Comparison of ENCODE assay signal across 1 fruit fly cellular context in the genomic region with DNA sequence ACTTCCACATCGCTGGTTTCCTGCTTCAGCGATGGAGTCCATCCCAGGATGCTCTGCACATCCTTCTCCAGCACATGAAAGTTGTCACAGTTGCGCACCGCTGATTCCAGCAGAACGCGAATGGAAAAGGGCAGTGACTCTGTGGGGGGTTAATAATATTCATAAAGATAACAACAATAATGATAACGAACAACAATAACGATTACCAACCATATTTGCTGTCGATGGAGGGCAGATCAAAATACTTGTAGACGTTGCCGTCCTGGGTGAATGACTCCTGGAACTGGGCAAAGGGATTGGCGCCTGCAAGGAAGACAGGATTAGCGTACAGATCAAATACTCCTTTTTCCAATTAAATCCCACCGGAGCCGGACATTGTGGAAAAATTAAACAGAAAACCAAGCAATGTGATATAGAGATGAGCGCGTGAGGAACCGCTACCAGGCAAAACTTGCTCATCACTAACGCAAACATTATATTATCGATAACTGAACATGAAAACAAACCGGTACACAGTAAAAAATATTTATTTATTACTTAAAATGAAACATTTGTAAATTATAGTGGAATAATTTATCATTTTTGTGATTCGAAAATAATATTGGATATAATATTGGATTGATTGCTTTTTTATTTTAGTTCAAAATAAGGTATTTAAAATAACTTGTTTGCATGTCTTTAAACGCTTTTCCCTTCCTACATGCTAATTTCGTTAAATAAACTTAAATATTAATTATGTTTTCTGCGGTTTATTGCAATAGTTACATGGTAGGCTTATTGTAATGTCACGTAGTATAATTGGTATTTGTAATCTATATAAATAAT.
TF ChIP-seq lines count a peak whose summit lies in the region.

A gene (minus strand): TSS at position 439 of the 825 bp plus-strand sequence.

TF ChIP-seq in whole organism, embryonic, 481 proteins besides CTCF, POLR2A, EP300 and RAD21 (continued from another document and continues in another):
- TF ChIP-seq Eip74EF (GFP tag; optimal IDR thresholded peaks at IDR 0.05; lab: Kevin White, UChicago) (peak in 1 of 2 experiments; percentile 73), CG4328 (GFP tag; optimal IDR thresholded peaks at IDR 0.05; lab: Kevin White, UChicago) (peak; percentile 51), CG14965 (GFP tag; optimal IDR thresholded peaks at IDR 0.05; lab: Kevin White, UChicago; ENCODE audit: borderline replicate concordance) (no peak), Hmx (GFP tag; optimal IDR thresholded peaks at IDR 0.05; lab: Kevin White, UChicago) (peak; percentile 7), HHEX (GFP tag; optimal IDR thresholded peaks at IDR 0.05; lab: Kevin White, UChicago) (peak; percentile 60), Dbx (GFP tag; IDR thresholded peaks at IDR 0.05; lab: Robert Waterston, UW) (peak; percentile 76; the same call in 2 of the 3 replicates), CG8089 (GFP tag; optimal IDR thresholded peaks at IDR 0.05; lab: Kevin White, UChicago) (no peak), CG2712 (tag; optimal IDR thresholded peaks at IDR 0.05; lab: Kevin White, UChicago) (peak; percentile 85), Hr78 (GFP tag; optimal IDR thresholded peaks at IDR 0.05; lab: Kevin White, UChicago) (peak in 1 of 2 experiments; percentile 23), slbo (GFP tag; IDR thresholded peaks at IDR 0.05; lab: Robert Waterston, UW) (peak; percentile 86), D19B (GFP tag; optimal IDR thresholded peaks at IDR 0.05; lab: Kevin White, UChicago) (peak; percentile 23), B-H1 (GFP tag; IDR thresholded peaks at IDR 0.05; lab: Robert Waterston, UW) (peak; percentile 43; the same call in 1 of the 3 replicates), Hsf (GFP tag; optimal IDR thresholded peaks at IDR 0.05; lab: Kevin White, UChicago) (peak; percentile 49), Doc3 (GFP tag; IDR thresholded peaks at IDR 0.05; lab: Robert Waterston, UW; ENCODE audit: partially characterized antibody) (peak; percentile 77), Six4 (GFP tag; optimal IDR thresholded peaks at IDR 0.05; lab: Kevin White, UChicago) (peak; percentile 71), vvl (GFP tag; IDR thresholded peaks at IDR 0.05; lab: Robert Waterston, UW) (peak; percentile 90), crol (GFP tag; IDR thresholded peaks at IDR 0.05; lab: Robert Waterston, UW) (no peak), pita (GFP tag; optimal IDR thresholded peaks at IDR 0.05; lab: Kevin White, UChicago) (no peak), lmd (GFP tag; IDR thresholded peaks at IDR 0.05; lab: Robert Waterston, UW) (peak; percentile 72), sug (tag; optimal IDR thresholded peaks at IDR 0.05; lab: Kevin White, UChicago) (peak; percentile 100), CG10979 (tag; optimal IDR thresholded peaks at IDR 0.05; lab: Kevin White, UChicago) (peak; percentile 80), CG4424 (GFP tag; optimal IDR thresholded peaks at IDR 0.05; lab: Kevin White, UChicago) (peak; percentile 74), CG12744 (GFP tag; optimal IDR thresholded peaks at IDR 0.05; lab: Kevin White, UChicago) (no peak), HLHmδ (GFP tag; optimal IDR thresholded peaks at IDR 0.05; lab: Kevin White, UChicago) (no peak), ac (GFP tag; optimal IDR thresholded peaks at IDR 0.05; lab: Kevin White, UChicago) (no peak), dmrt99B (tag; optimal IDR thresholded peaks at IDR 0.05; lab: Kevin White, UChicago) (peak; percentile 83), dan (GFP tag; IDR thresholded peaks at IDR 0.05; lab: Robert Waterston, UW) (no peak), Oaz (GFP tag; IDR thresholded peaks at IDR 0.05; lab: Robert Waterston, UW) (peak; percentile 57), fd64A (GFP tag; optimal IDR thresholded peaks at IDR 0.05; lab: Kevin White, UChicago) (no peak), gsb (GFP tag; IDR thresholded peaks at IDR 0.05; lab: Robert Waterston, UW) (peak; percentile 51; the same call in 1 of the 2 replicates), bab2 (GFP tag; optimal IDR thresholded peaks at IDR 0.05; lab: Kevin White, UChicago) (peak; percentile 3), CG2875 (GFP tag; optimal IDR thresholded peaks at IDR 0.05; lab: Kevin White, UChicago) (peak; percentile 44), CG18619 (GFP tag; optimal IDR thresholded peaks at IDR 0.05; lab: Kevin White, UChicago) (peak; percentile 47), cad (GFP tag; optimal IDR thresholded peaks at IDR 0.05; lab: Kevin White, UChicago) (no peak), CG32767 (GFP tag; IDR thresholded peaks at IDR 0.05; lab: Robert Waterston, UW) (peak; percentile 43), Deaf1 (tag; optimal IDR thresholded peaks at IDR 0.05; lab: Kevin White, UChicago) (peak; percentile 57), dati (GFP tag; IDR thresholded peaks at IDR 0.05; lab: Robert Waterston, UW) (no peak), CG9215 (GFP tag; IDR thresholded peaks at IDR 0.05; lab: Robert Waterston, UW) (peak; percentile 42; the same call in 1 of the 2 replicates), CG5180 (GFP tag; optimal IDR thresholded peaks at IDR 0.05; lab: Kevin White, UChicago) (peak; percentile 33), hth (optimal IDR thresholded peaks at IDR 0.05; lab: Kevin White, UChicago) (no peak), CG8765 (GFP tag; IDR thresholded peaks at IDR 0.05; lab: Robert Waterston, UW) (no peak), sens (GFP tag; lab: Kevin White, UChicago) (peak; percentile 90), ERR (GFP tag; optimal IDR thresholded peaks at IDR 0.05; lab: Kevin White, UChicago) (no peak), E2f2 (GFP tag; IDR thresholded peaks at IDR 0.05; lab: Robert Waterston, UW) (peak; percentile 60), CG7928 (GFP tag; optimal IDR thresholded peaks at IDR 0.05; lab: Kevin White, UChicago) (peak; percentile 12), MESR4 (GFP tag; optimal IDR thresholded peaks at IDR 0.05; lab: Kevin White, UChicago) (peak; percentile 62), Bdp1 (GFP tag; optimal IDR thresholded peaks at IDR 0.05; lab: Kevin White, UChicago) (peak; percentile 3), CG17328 (GFP tag; IDR thresholded peaks at IDR 0.05; lab: Robert Waterston, UW) (peak; percentile 72; the same call in 1 of the 2 replicates), CG4730 (GFP tag; IDR thresholded peaks at IDR 0.05; lab: Robert Waterston, UW) (peak; percentile 70), CG30020 (tag; optimal IDR thresholded peaks at IDR 0.05; lab: Kevin White, UChicago) (peak; percentile 56), CG14014 (GFP tag; IDR thresholded peaks at IDR 0.05; lab: Robert Waterston, UW) (peak; percentile 81), CG34376 (GFP tag; optimal IDR thresholded peaks at IDR 0.05; lab: Kevin White, UChicago) (peak; percentile 7), kah (GFP tag; optimal IDR thresholded peaks at IDR 0.05; lab: Kevin White, UChicago) (peak; percentile 13), so (GFP tag; IDR thresholded peaks at IDR 0.05; lab: Robert Waterston, UW) (no peak), CG1602 (GFP tag; optimal IDR thresholded peaks at IDR 0.05; lab: Kevin White, UChicago) (peak; percentile 45), ewg (GFP tag; optimal IDR thresholded peaks at IDR 0.05; lab: Kevin White, UChicago) (peak; percentile 19), CG3281 (GFP tag; optimal IDR thresholded peaks at IDR 0.05; lab: Kevin White, UChicago) (peak; percentile 76), CG7786 (GFP tag; optimal IDR thresholded peaks at IDR 0.05; lab: Kevin White, UChicago) (peak; percentile 17), lola (GFP tag; optimal IDR thresholded peaks at IDR 0.05; lab: Kevin White, UChicago) (peak in 1 of 3 experiments; percentile 71), CG9817 (tag; optimal IDR thresholded peaks at IDR 0.05; lab: Kevin White, UChicago) (peak; percentile 59), seq (GFP tag; IDR thresholded peaks at IDR 0.05; lab: Robert Waterston, UW) (no peak), CG7839 (tag; optimal IDR thresholded peaks at IDR 0.05; lab: Kevin White, UChicago) (peak; percentile 86), chinmo (GFP tag; IDR thresholded peaks at IDR 0.05; lab: Robert Waterston, UW; ENCODE audit: partially characterized antibody) (peak; percentile 89; the same call in 3 of the 4 replicates), Vsx1 (GFP tag; optimal IDR thresholded peaks at IDR 0.05; lab: Kevin White, UChicago) (peak; percentile 57), da (GFP tag; optimal IDR thresholded peaks at IDR 0.05; lab: Kevin White, UChicago) (no peak), Atf6 (GFP tag; IDR thresholded peaks at IDR 0.05; lab: Robert Waterston, UW) (peak; percentile 83), fd102C (GFP tag; optimal IDR thresholded peaks at IDR 0.05; lab: Kevin White, UChicago) (no peak), Rfx (GFP tag; IDR thresholded peaks at IDR 0.05; lab: Robert Waterston, UW) (peak; percentile 86), Dek (tag; optimal IDR thresholded peaks at IDR 0.05; lab: Kevin White, UChicago) (peak; percentile 80), kay (GFP tag; optimal IDR thresholded peaks at IDR 0.05; lab: Kevin White, UChicago) (peak; percentile 64), jumu (GFP tag; optimal IDR thresholded peaks at IDR 0.05; lab: Kevin White, UChicago) (no peak), CG13123 (GFP tag; optimal IDR thresholded peaks at IDR 0.05; lab: Kevin White, UChicago) (peak; percentile 41), maf-S (GFP tag; optimal IDR thresholded peaks at IDR 0.05; lab: Kevin White, UChicago) (no peak), CG12659 (GFP tag; optimal IDR thresholded peaks at IDR 0.05; lab: Kevin White, UChicago) (peak; percentile 88), pho (GFP tag; optimal IDR thresholded peaks at IDR 0.05; lab: Kevin White, UChicago) (peak; percentile 52), CG12219 (GFP tag; optimal IDR thresholded peaks at IDR 0.05; lab: Kevin White, UChicago) (peak; percentile 45), nerfin-2 (GFP tag; IDR thresholded peaks at IDR 0.05; lab: Robert Waterston, UW; ENCODE audit: partially characterized antibody) (peak; percentile 49), caup (GFP tag; optimal IDR thresholded peaks at IDR 0.05; lab: Kevin White, UChicago; ENCODE audit: severe bottlenecking) (peak; percentile 62), CG18476 (GFP tag; optimal IDR thresholded peaks at IDR 0.05; lab: Kevin White, UChicago) (peak; percentile 18), CG5245 (GFP tag; optimal IDR thresholded peaks at IDR 0.05; lab: Kevin White, UChicago) (no peak), lov (optimal IDR thresholded peaks at IDR 0.05; lab: Kevin White, UChicago) (no peak), lov (GFP tag; IDR thresholded peaks at IDR 0.05; lab: Robert Waterston, UW) (0 out of 3 replicates have a peak, but pooled peaks have one; percentile 57), sna (GFP tag; IDR thresholded peaks at IDR 0.05; lab: Robert Waterston, UW; ENCODE audit: partially characterized antibody) (peak; percentile 78), Chrac-16 (GFP tag; optimal IDR thresholded peaks at IDR 0.05; lab: Kevin White, UChicago) (peak; percentile 57), esg (GFP tag; conservative IDR thresholded peaks at IDR 0.05; lab: Robert Waterston, UW) (peak; percentile 47; the same call in 1 of the 2 replicates), Optix (GFP tag; IDR thresholded peaks at IDR 0.05; lab: Robert Waterston, UW) (no peak), CG16779 (GFP tag; IDR thresholded peaks at IDR 0.05; lab: Robert Waterston, UW) (no peak), CG13624 (GFP tag; optimal IDR thresholded peaks at IDR 0.05; lab: Kevin White, UChicago) (peak; percentile 47), Awh (GFP tag; IDR thresholded peaks at IDR 0.05; lab: Robert Waterston, UW) (peak; percentile 71), CG10959 (GFP tag; IDR thresholded peaks at IDR 0.05; lab: Robert Waterston, UW) (no peak), CG2120 (GFP tag; optimal IDR thresholded peaks at IDR 0.05; lab: Kevin White, UChicago) (peak; percentile 78), CG9797 (GFP tag; optimal IDR thresholded peaks at IDR 0.05; lab: Kevin White, UChicago) (no peak), psq (GFP tag; optimal IDR thresholded peaks at IDR 0.05; lab: Kevin White, UChicago) (peak; percentile 0), HmgD (GFP tag; optimal IDR thresholded peaks at IDR 0.05; lab: Kevin White, UChicago) (no peak), CG10267 (tag; optimal IDR thresholded peaks at IDR 0.05; lab: Kevin White, UChicago) (peak; percentile 81), danr (GFP tag; IDR thresholded peaks at IDR 0.05; lab: Robert Waterston, UW) (no peak), gce (GFP tag; IDR thresholded peaks at IDR 0.05; lab: Robert Waterston, UW) (peak; percentile 65; the same call in 1 of the 3 replicates), Nf-YB (GFP tag; optimal IDR thresholded peaks at IDR 0.05; lab: Kevin White, UChicago) (peak; percentile 65), CG12942 (GFP tag; optimal IDR thresholded peaks at IDR 0.05; lab: Kevin White, UChicago) (peak; percentile 59), CG11560 (tag; IDR thresholded peaks at IDR 0.05; lab: Robert Waterston, UW) (no peak), CG13424 (tag; optimal IDR thresholded peaks at IDR 0.05; lab: Kevin White, UChicago) (peak; percentile 81), CG10431 (GFP tag; optimal IDR thresholded peaks at IDR 0.05; lab: Kevin White, UChicago) (peak; percentile 7), sim (GFP tag; IDR thresholded peaks at IDR 0.05; lab: Robert Waterston, UW) (peak; percentile 8; the same call in 1 of the 2 replicates), CG7987 (GFP tag; optimal IDR thresholded peaks at IDR 0.05; lab: Kevin White, UChicago) (no peak), bcd (GFP tag; optimal IDR thresholded peaks at IDR 0.05; lab: Kevin White, UChicago) (peak; percentile 55), cas (GFP tag; IDR thresholded peaks at IDR 0.05; lab: Robert Waterston, UW) (peak; percentile 28; the same call in 1 of the 2 replicates), CG2116 (GFP tag; optimal IDR thresholded peaks at IDR 0.05; lab: Kevin White, UChicago) (peak; percentile 73), CG7357 (GFP tag; IDR thresholded peaks at IDR 0.05; lab: Robert Waterston, UW) (no peak), D (optimal IDR thresholded peaks at IDR 0.05; lab: Kevin White, UChicago) (no peak), D (GFP tag; optimal IDR thresholded peaks at IDR 0.05; lab: Kevin White, UChicago) (peak; percentile 33), CG10462 (GFP tag; optimal IDR thresholded peaks at IDR 0.05; lab: Kevin White, UChicago) (peak; percentile 31), CG43689 (GFP tag; IDR thresholded peaks at IDR 0.05; lab: Robert Waterston, UW) (no peak), mld (GFP tag; IDR thresholded peaks at IDR 0.05; lab: Robert Waterston, UW; ENCODE audit: partially characterized antibody) (peak; percentile 58; the same call in 2 of the 3 replicates), nau (GFP tag; optimal IDR thresholded peaks at IDR 0.05; lab: Kevin White, UChicago) (peak; percentile 11), E2f1 (GFP tag; IDR thresholded peaks at IDR 0.05; lab: Robert Waterston, UW) (peak; percentile 84), ems (GFP tag; optimal IDR thresholded peaks at IDR 0.05; lab: Kevin White, UChicago) (no peak), lbe (GFP tag; optimal IDR thresholded peaks at IDR 0.05; lab: Kevin White, UChicago) (peak; percentile 56), insv (GFP tag; optimal IDR thresholded peaks at IDR 0.05; lab: Kevin White, UChicago) (peak in 1 of 2 experiments; percentile 6), stwl (tag; optimal IDR thresholded peaks at IDR 0.05; lab: Kevin White, UChicago) (peak; percentile 34), CG6254 (GFP tag; optimal IDR thresholded peaks at IDR 0.05; lab: Kevin White, UChicago) (no peak)
